Worm (Caenorhabditis elegans) whole organism, L1 larva: ENCODE measurements around the gene nhr-143.

Experiments used
- C04F5.9 ChIP-seq: sonication (generic microtip); optimal IDR thresholded peaks from 2 replicates; lab custom pipeline; 2016; ENCODE audit warnings: missing genetic modification characterization, missing compliant biosample characterization
- C16A3.4 ChIP-seq: fragments of 150-350 bp; optimal IDR thresholded peaks from 2 replicates; lab custom pipeline; 2014; ENCODE audit warnings: missing biosample characterization, missing genetic modification characterization
- Y116A8C.19 ChIP-seq: sonication (generic microtip); optimal IDR thresholded peaks from 2 replicates; lab custom pipeline; 2016; ENCODE audit warnings: missing compliant biosample characterization, missing genetic modification characterization, borderline replicate concordance
- ceh-8 ChIP-seq: fragments of 200-800 bp; sonication (Bioruptor generic); optimal IDR thresholded peaks from 2 replicates; lab custom pipeline; 2018; ENCODE audit warnings: mild to moderate bottlenecking, missing genetic modification characterization, moderate library complexity, missing compliant biosample characterization
- ces-1 ChIP-seq: fragments of 150-350 bp; optimal IDR thresholded peaks from 2 replicates; lab custom pipeline; 2014; ENCODE audit warnings: missing biosample characterization, missing genetic modification reagents, missing genetic modification characterization
- dpl-1 ChIP-seq, 3 experiments: fragments of 150-350 bp in 2 of 3; sonication (generic microtip) in 1 of 3; optimal IDR thresholded peaks; 2 replicates each; lab custom pipeline; 2014 to 2017; ENCODE audit warnings: missing biosample characterization in 3 of 3, missing genetic modification characterization in 3 of 3, missing genetic modification reagents in 3 of 3
- dsc-1 ChIP-seq: sonication (generic microtip); optimal IDR thresholded peaks from 2 replicates; lab custom pipeline; 2016; ENCODE audit warnings: mild to moderate bottlenecking, missing genetic modification characterization, missing compliant biosample characterization
- elt-2 ChIP-seq: sonication (generic microtip); optimal IDR thresholded peaks from 2 replicates; lab custom pipeline; 2016; ENCODE audit warnings: missing genetic modification characterization, mild to moderate bottlenecking, inconsistent platforms, missing compliant biosample characterization, missing genetic modification reagents
- elt-3 ChIP-seq, 6 experiments: fragments of 150-350 bp in 1 of 6; sonication (generic microtip); optimal IDR thresholded peaks; 2 replicates each; lab custom pipeline; 2017 to 2018; ENCODE audit warnings: missing biosample characterization in 6 of 6, missing genetic modification characterization in 6 of 6, inconsistent platforms in 1 of 6
- ets-5 ChIP-seq: fragments of 200-800 bp; sonication (Bioruptor generic); IDR thresholded peaks from 2 replicates; pipeline ENCODE4 v1.3.6; 2022; ENCODE audit warnings: missing genetic modification characterization, missing compliant biosample characterization
- fkh-4 ChIP-seq: sonication (generic microtip); optimal IDR thresholded peaks from 2 replicates; lab custom pipeline; 2016; ENCODE audit warnings: missing compliant biosample characterization, missing genetic modification characterization, borderline replicate concordance
- grh-1 ChIP-seq: fragments of 200-800 bp; sonication (Bioruptor generic); IDR thresholded peaks from 2 replicates; pipeline ENCODE4 v1.3.6; 2022; ENCODE audit warnings: missing genetic modification reagents, missing genetic modification characterization, missing compliant biosample characterization
- hpl-2 ChIP-seq: fragments of 150-350 bp; optimal IDR thresholded peaks from 2 replicates; lab custom pipeline; 2014; ENCODE audit warnings: missing biosample characterization, missing genetic modification reagents, missing genetic modification characterization
- jun-1 ChIP-seq: fragments of 150-350 bp; optimal IDR thresholded peaks from 2 replicates; lab custom pipeline; 2014; ENCODE audit warnings: missing biosample characterization, missing genetic modification reagents, missing genetic modification characterization
- lin-13 ChIP-seq: fragments of 150-350 bp; optimal IDR thresholded peaks from 2 replicates; lab custom pipeline; 2014; ENCODE audit warnings: missing biosample characterization, missing genetic modification reagents, missing genetic modification characterization
- lin-15B ChIP-seq: fragments of 150-350 bp; sonication (generic microtip); optimal IDR thresholded peaks from 3 replicates; lab custom pipeline; 2014; ENCODE audit warnings: missing biosample characterization, missing genetic modification characterization
- lir-3 ChIP-seq: sonication (generic microtip); optimal IDR thresholded peaks from 2 replicates; lab custom pipeline; 2016; ENCODE audit warnings: mild to moderate bottlenecking, missing genetic modification characterization, moderate library complexity, missing compliant biosample characterization; ENCODE audit not compliant: poor library complexity
- lsy-2 ChIP-seq, 2 experiments: fragments of 150-350 bp; optimal IDR thresholded peaks; 2 replicates each; lab custom pipeline; 2014; ENCODE audit warnings: missing biosample characterization in 2 of 2, missing genetic modification characterization in 2 of 2
- mab-9 ChIP-seq: fragments of 200-800 bp; sonication (Bioruptor generic); IDR thresholded peaks from 2 replicates; pipeline ENCODE4 v1.3.6; 2022; ENCODE audit warnings: missing genetic modification reagents, missing genetic modification characterization, missing compliant biosample characterization
- mef-2 ChIP-seq: fragments of 150-350 bp; optimal IDR thresholded peaks from 2 replicates; lab custom pipeline; 2014; ENCODE audit warnings: missing biosample characterization, missing genetic modification characterization
- nhr-11 ChIP-seq: fragments of 150-350 bp; optimal IDR thresholded peaks from 2 replicates; lab custom pipeline; 2014; ENCODE audit warnings: missing biosample characterization, missing genetic modification characterization
- nhr-28 ChIP-seq: fragments of 150-350 bp; optimal IDR thresholded peaks from 2 replicates; lab custom pipeline; 2014; ENCODE audit warnings: missing biosample characterization, missing genetic modification characterization
- nhr-47 ChIP-seq: sonication (generic microtip); optimal IDR thresholded peaks from 2 replicates; lab custom pipeline; 2016; ENCODE audit warnings: mild to moderate bottlenecking, missing genetic modification characterization, moderate library complexity, missing compliant biosample characterization
- nhr-76 ChIP-seq: sonication (generic microtip); optimal IDR thresholded peaks from 2 replicates; lab custom pipeline; 2017; ENCODE audit warnings: missing biosample characterization, missing genetic modification characterization
- nhr-77 ChIP-seq: fragments of 150-350 bp; optimal IDR thresholded peaks from 2 replicates; lab custom pipeline; 2014; ENCODE audit warnings: missing biosample characterization, missing genetic modification characterization
- nhr-84 ChIP-seq: sonication (generic microtip); optimal IDR thresholded peaks from 2 replicates; lab custom pipeline; 2017; ENCODE audit warnings: missing biosample characterization, missing genetic modification characterization
- nhr-85 ChIP-seq: sonication (generic microtip); peaks from one replicate; lab custom pipeline; 2016; ENCODE audit warnings: missing genetic modification characterization, inconsistent platforms, missing compliant biosample characterization
- nhr-90 ChIP-seq: sonication (generic microtip); optimal IDR thresholded peaks from 2 replicates; lab custom pipeline; 2016; ENCODE audit warnings: mild to moderate bottlenecking, missing genetic modification characterization, missing compliant biosample characterization; ENCODE audit not compliant: poor library complexity
- pax-3 ChIP-seq: fragments of 200-800 bp; sonication (Bioruptor generic); optimal IDR thresholded peaks from 2 replicates; lab custom pipeline; 2018; ENCODE audit warnings: mild to moderate bottlenecking, missing genetic modification characterization, moderate library complexity, missing compliant biosample characterization
- pqm-1 ChIP-seq: sonication (generic microtip); optimal IDR thresholded peaks from 3 replicates; lab custom pipeline; 2017; ENCODE audit warnings: missing biosample characterization, missing genetic modification characterization
- skn-1 ChIP-seq: fragments of 150-350 bp; optimal IDR thresholded peaks from 2 replicates; lab custom pipeline; 2014; ENCODE audit warnings: missing biosample characterization, missing genetic modification characterization
- snu-23 ChIP-seq: sonication (generic microtip); optimal IDR thresholded peaks from 2 replicates; lab custom pipeline; 2016; ENCODE audit warnings: missing genetic modification characterization, missing compliant biosample characterization
- sptf-1 ChIP-seq: fragments of 150-350 bp; optimal IDR thresholded peaks from 2 replicates; lab custom pipeline; 2014; ENCODE audit warnings: missing biosample characterization, missing genetic modification characterization
- swsn-7 ChIP-seq: sonication (generic microtip); optimal IDR thresholded peaks from 2 replicates; lab custom pipeline; 2016; ENCODE audit warnings: missing genetic modification characterization, missing compliant biosample characterization
- unc-130 ChIP-seq: fragments of 150-350 bp; optimal IDR thresholded peaks from 2 replicates; lab custom pipeline; 2017; ENCODE audit warnings: missing biosample characterization, missing genetic modification characterization, inconsistent platforms
- unc-30 ChIP-seq: sonication (generic microtip); optimal IDR thresholded peaks from 2 replicates; lab custom pipeline; 2017; ENCODE audit warnings: missing biosample characterization, missing genetic modification characterization
- unc-86 ChIP-seq: sonication (generic microtip); optimal IDR thresholded peaks from 2 replicates; lab custom pipeline; 2016; ENCODE audit warnings: missing genetic modification characterization, missing compliant biosample characterization
- unc-98 ChIP-seq: fragments of 200-800 bp; sonication (Bioruptor generic); IDR thresholded peaks from 2 replicates; pipeline ENCODE4 v1.3.6; 2022; ENCODE audit warnings: missing genetic modification characterization, missing compliant biosample characterization
- vab-15 ChIP-seq: sonication (generic microtip); optimal IDR thresholded peaks from 2 replicates; lab custom pipeline; 2017; ENCODE audit warnings: missing genotype, mild to moderate bottlenecking, missing genetic modification characterization, missing compliant biosample characterization
- ztf-11 ChIP-seq, 2 experiments: sonication (generic microtip); optimal IDR thresholded peaks; 2 replicates each; lab custom pipeline; 2016 to 2017; ENCODE audit warnings: missing genetic modification characterization in 2 of 2, missing biosample characterization in 1 of 2, missing compliant biosample characterization in 1 of 2

The nhr-143 gene

DNA sequence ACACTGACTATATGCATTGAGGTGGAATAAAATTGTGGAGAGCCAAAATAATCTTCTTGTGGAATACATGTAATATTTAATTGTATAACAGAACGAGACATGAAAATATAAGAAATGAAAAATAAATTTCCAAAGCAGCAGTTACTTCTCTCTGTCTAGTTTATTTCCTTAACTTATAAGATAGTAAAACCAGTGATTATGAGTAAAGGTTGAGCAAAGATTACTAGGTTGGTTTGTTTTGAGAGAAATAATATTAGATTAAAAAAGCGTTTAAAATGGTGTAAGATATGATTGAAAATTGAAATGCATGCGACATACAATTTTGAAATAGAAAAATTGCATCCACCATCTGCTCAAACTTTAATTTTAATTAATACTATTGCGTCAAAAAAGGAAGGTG is 39.0 kb upstream of the nhr-143 start, which contains the start of gene srh-201:
srh-201 (minus strand) TSS at position 101 of the 400 bp plus-strand sequence.
- TF ChIP-seq nhr-84 (tag; lab: Kevin White, UChicago) (no peak), unc-98 (GFP tag; lab: Robert Waterston, UW) (no peak), nhr-85 (tag; lab: Kevin White, UChicago) (no peak), unc-30 (tag; lab: Kevin White, UChicago) (no peak), vab-15 (no peak), nhr-28 (tag; lab: Kevin White, UChicago) (no peak), nhr-76 (tag; lab: Kevin White, UChicago) (no peak), elt-3 (tag; optimal IDR thresholded peaks at IDR 0.05; lab: Kevin White, UChicago) (no peak), nhr-77 (tag; lab: Kevin White, UChicago) (no peak), swsn-7 (tag; lab: Kevin White, UChicago) (no peak), skn-1 (tag; lab: Kevin White, UChicago) (no peak), mab-9 (GFP tag; lab: Robert Waterston, UW) (no peak), C16A3.4 (no peak), Y116A8C.19 (tag; lab: Kevin White, UChicago) (no peak)

DNA sequence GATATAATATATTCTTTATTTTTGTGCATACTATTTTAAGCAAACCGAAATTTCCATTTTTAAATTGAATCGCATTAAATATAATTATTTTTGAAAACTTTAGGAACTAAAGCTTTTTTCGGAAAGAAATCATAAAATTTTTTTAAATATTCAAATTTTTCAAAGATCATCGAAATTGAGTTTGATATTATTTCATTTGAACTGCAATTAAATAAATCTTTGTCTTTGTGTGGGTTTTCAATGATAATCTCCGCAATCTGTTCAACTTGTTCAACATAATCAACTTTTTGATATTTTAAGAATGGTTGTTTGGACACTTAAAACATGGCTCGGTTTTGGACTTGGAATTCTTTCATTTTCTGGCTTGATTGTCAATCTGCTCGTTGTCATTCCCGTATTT is 34.4 kb upstream of the nhr-143 start, which contains the start of gene srx-2:
srx-2 (plus strand) TSS at position 301 of the 400 bp plus-strand sequence.
- TF ChIP-seq pqm-1 (no peak), ets-5 (GFP tag; lab: Robert Waterston, UW) (no peak), mef-2 (tag; lab: Kevin White, UChicago) (no peak), lsy-2 (tag; optimal IDR thresholded peaks at IDR 0.05; lab: Kevin White, UChicago) (no peak)

DNA sequence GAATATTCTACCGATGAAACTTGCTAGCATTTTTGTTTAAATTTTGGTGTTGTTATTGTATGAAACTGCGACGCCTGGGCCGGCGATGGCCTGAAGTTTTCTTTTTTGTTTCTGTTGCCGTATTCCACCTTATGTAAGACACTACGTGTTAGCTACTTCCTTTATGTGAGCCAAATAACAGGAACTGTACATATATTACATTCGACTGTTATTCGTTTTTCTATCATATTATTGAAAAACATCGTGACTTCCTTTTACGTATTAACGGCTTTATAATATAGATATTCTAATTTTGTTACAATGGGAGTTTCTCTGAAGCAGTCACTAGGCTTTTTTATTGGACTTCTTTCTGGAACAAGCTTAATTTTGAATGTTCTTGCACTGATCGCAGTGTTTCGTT is 30.5 kb upstream of the nhr-143 start, which contains the start of gene srx-3:
srx-3 (plus strand) TSS at position 301 of the 400 bp plus-strand sequence.
- no peak for TF ChIP-seq lir-3
- no peak for TF ChIP-seq lin-13
- TF ChIP-seq dsc-1 (tag; lab: Kevin White, UChicago), result no peak
- TF ChIP-seq grh-1, result no peak
- no peak for TF ChIP-seq nhr-77 (tag; lab: Kevin White, UChicago)
- no peak for TF ChIP-seq pax-3 (tag; lab: Kevin White, UChicago)
- no peak for TF ChIP-seq nhr-28 (tag; lab: Kevin White, UChicago)
- TF ChIP-seq unc-86, result no peak
- TF ChIP-seq hpl-2, result no peak
- no peak for TF ChIP-seq nhr-84 (tag; lab: Kevin White, UChicago)
- TF ChIP-seq nhr-76 (tag; lab: Kevin White, UChicago), result no peak
- TF ChIP-seq nhr-11 (tag; lab: Kevin White, UChicago), result no peak
- no peak for TF ChIP-seq nhr-47
- TF ChIP-seq Y116A8C.19 (tag; lab: Kevin White, UChicago), result no peak
- TF ChIP-seq unc-130 (tag; lab: Kevin White, UChicago), result no peak

DNA sequence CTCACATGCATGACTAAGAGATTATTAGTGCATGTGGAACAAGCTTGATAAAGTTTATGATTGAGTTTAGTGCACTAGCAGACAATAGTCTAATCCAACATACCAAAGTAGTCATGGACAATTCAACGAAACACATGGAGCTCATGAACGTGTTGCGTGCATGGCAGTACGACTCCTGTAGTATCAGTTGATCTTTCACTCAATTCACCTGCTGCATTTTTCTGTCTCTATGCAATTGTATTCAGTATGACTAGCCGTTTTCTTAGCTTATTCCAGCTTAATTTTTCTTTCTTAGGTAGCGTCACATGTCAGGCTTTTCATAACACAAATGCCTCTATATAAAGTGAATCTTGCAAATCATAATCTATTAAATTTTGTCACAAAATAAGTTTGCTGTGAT is 28.6 kb upstream of the nhr-143 start, which contains the start of gene srx-1:
srx-1 (plus strand) TSS at position 382 of the 400 bp plus-strand sequence.
- TF ChIP-seq nhr-84 (tag; lab: Kevin White, UChicago), result no peak
- no peak for TF ChIP-seq elt-2 (tag; lab: Kevin White, UChicago)
- no peak for TF ChIP-seq lin-15B
- TF ChIP-seq elt-3 (tag; optimal IDR thresholded peaks at IDR 0.05; lab: Kevin White, UChicago), result no peak
- no peak for TF ChIP-seq lin-13
- TF ChIP-seq nhr-90 (tag; lab: Kevin White, UChicago), result no peak
- TF ChIP-seq jun-1 (tag; lab: Kevin White, UChicago), result no peak
- TF ChIP-seq ces-1, result no peak
- no peak for TF ChIP-seq fkh-4 (tag; lab: Kevin White, UChicago)
- no peak for TF ChIP-seq unc-30 (tag; lab: Kevin White, UChicago)
- no peak for TF ChIP-seq ztf-11 (tag; optimal IDR thresholded peaks at IDR 0.05; lab: Kevin White, UChicago)
- no peak for TF ChIP-seq ets-5 (GFP tag; lab: Robert Waterston, UW)
- no peak for TF ChIP-seq snu-23
- TF ChIP-seq nhr-77 (tag; lab: Kevin White, UChicago), result no peak
- TF ChIP-seq dpl-1 (GFP tag; optimal IDR thresholded peaks at IDR 0.05; lab: Kevin White, UChicago), result no peak
- TF ChIP-seq nhr-28 (tag; lab: Kevin White, UChicago), result no peak
- TF ChIP-seq ceh-8 (GFP tag; lab: Kevin White, UChicago), result no peak
- no peak for TF ChIP-seq C04F5.9 (tag; lab: Kevin White, UChicago)
- no peak for TF ChIP-seq sptf-1 (tag; lab: Kevin White, UChicago)
- TF ChIP-seq, all 84 proteins: peak for 0
